Fruit fly (Drosophila melanogaster) whole organism, pupa: ENCODE measurements around the gene CG34409.

Experiments used
- CG10348 ChIP-seq: fragments of 200-800 bp; sonication (Bioruptor generic); IDR thresholded peaks from 2 replicates; pipeline ENCODE4 v1.3.6; 2022; ENCODE audit warnings: missing biosample characterization, missing genetic modification characterization
- CG12605 ChIP-seq: fragments of 200-800 bp; sonication (Bioruptor generic); IDR thresholded peaks from 2 replicates; pipeline ENCODE4 v1.3.6; 2022; ENCODE audit warnings: missing biosample characterization, missing genetic modification characterization
- CG14655 ChIP-seq: fragments of 200-800 bp; sonication (Bioruptor generic); optimal IDR thresholded peaks from 3 replicates; lab custom pipeline; 2017; ENCODE audit warnings: mild to moderate bottlenecking, missing biosample characterization, missing genetic modification reagents, missing genetic modification characterization
- CG15710 ChIP-seq: fragments of 200-800 bp; sonication (Bioruptor generic); optimal IDR thresholded peaks from 2 replicates; lab custom pipeline; 2018; ENCODE audit warnings: missing biosample characterization, mild to moderate bottlenecking, missing genetic modification characterization, moderate library complexity
- CG32121 ChIP-seq: fragments of 200-800 bp; sonication (Bioruptor generic); IDR thresholded peaks from 2 replicates; pipeline ENCODE4 v1.3.6; 2022; ENCODE audit warnings: missing biosample characterization, missing genetic modification characterization
- CG34367 ChIP-seq: fragments of 200-800 bp; sonication (Bioruptor generic); optimal IDR thresholded peaks from 2 replicates; lab custom pipeline; 2018; ENCODE audit warnings: missing biosample characterization, mild to moderate bottlenecking, missing genetic modification characterization
- CG8159 ChIP-seq: fragments of 200-800 bp; sonication (Bioruptor generic); optimal IDR thresholded peaks from 3 replicates; lab custom pipeline; 2018; ENCODE audit warnings: missing biosample characterization, mild to moderate bottlenecking, missing genetic modification characterization, moderate library complexity
- CG9948 ChIP-seq: fragments of 200-800 bp; sonication (Bioruptor generic); optimal IDR thresholded peaks from 2 replicates; lab custom pipeline; 2018; ENCODE audit warnings: missing biosample characterization, mild to moderate bottlenecking, missing genetic modification characterization, moderate library complexity
- EcR ChIP-seq: fragments of 200-800 bp; sonication (Bioruptor generic); optimal IDR thresholded peaks from 3 replicates; lab custom pipeline; 2019; ENCODE audit warnings: missing biosample characterization, missing genetic modification characterization, mild to moderate bottlenecking, moderate library complexity, missing genetic modification reagents
- Pif1A ChIP-seq: fragments of 200-800 bp; sonication (Bioruptor generic); optimal IDR thresholded peaks from 3 replicates; lab custom pipeline; 2016; ENCODE audit warnings: missing biosample characterization, missing genetic modification characterization
- Pif1B ChIP-seq: fragments of 200-800 bp; sonication (Bioruptor generic); optimal IDR thresholded peaks from 3 replicates; lab custom pipeline; 2016; ENCODE audit warnings: missing biosample characterization, missing genetic modification characterization
- Snoo ChIP-seq: fragments of 200-800 bp; sonication (Bioruptor generic); optimal IDR thresholded peaks from 3 replicates; lab custom pipeline; 2017; ENCODE audit warnings: missing biosample characterization, mild to moderate bottlenecking, missing genetic modification characterization, inconsistent platforms
- rn ChIP-seq: fragments of 200-800 bp; sonication (Bioruptor generic); IDR thresholded peaks from 2 replicates; pipeline ENCODE4 v1.3.6; 2022; ENCODE audit warnings: missing biosample characterization, missing genetic modification characterization

- TF ChIP-seq CG9948 (tag; lab: Kevin White, UChicago): no peak
- TF ChIP-seq CG12605 (GFP tag; lab: Robert Waterston, UW): no peak
- TF ChIP-seq Pif1B: no peak
- TF ChIP-seq EcR: no peak
- TF ChIP-seq Snoo (tag; lab: Kevin White, UChicago): no peak
- TF ChIP-seq CG8159 (tag; lab: Kevin White, UChicago): no peak
- TF ChIP-seq rn (GFP tag; lab: Robert Waterston, UW): no peak
- no peak for TF ChIP-seq CG15710 (tag; lab: Kevin White, UChicago)
- TF ChIP-seq CG14655 (GFP tag; lab: Kevin White, UChicago): no peak
- no peak for TF ChIP-seq CG34367 (tag; lab: Kevin White, UChicago)
- no peak for TF ChIP-seq CG32121 (GFP tag; lab: Robert Waterston, UW)
- no peak for TF ChIP-seq Pif1A
- no peak for TF ChIP-seq CG10348 (GFP tag; lab: Robert Waterston, UW)
These were observed 15.4 kb downstream of the CG34409 start, which contains the start of gene FoxP for dm6 chr3R:9730784-9731183.
